Fruit fly (Drosophila melanogaster): Measurements from ENCODE around the gene CG2540.

dm6 chrX:12595100-12595609 lies 34.5 kb upstream of the CG2540 start:
- TF ChIP-seq CrebA (GFP tag; optimal IDR thresholded peaks at IDR 0.05; ENCODE audit: borderline replicate concordance) (no peak), dsf (GFP tag; optimal IDR thresholded peaks at IDR 0.05; ENCODE audit: borderline replicate concordance) (no peak), lola (GFP tag; optimal IDR thresholded peaks at IDR 0.05) (no peak), h (GFP tag; optimal IDR thresholded peaks at IDR 0.05) (no peak)
